Fruit fly (Drosophila melanogaster) S2 (cell line): Measurements from ENCODE around the gene Vha68-2.

Source experiments
- CG8478 ChIP-seq: fragments of >200 bp; optimal IDR thresholded peaks from 2 replicates; lab custom pipeline; 2018
- CTCF ChIP-seq, 2 experiments: fragments of >200 bp; optimal IDR thresholded peaks; 2 replicates each; lab custom pipeline; 2018

dm6 chr2L:12982107-12982506, 8.0 kb downstream of the Vha68-2 start:
- TF ChIP-seq CG8478 (lab: Kevin White, UChicago) (no peak), CTCF (optimal IDR thresholded peaks at IDR 0.05; lab: Kevin White, UChicago) (no peak)
